Worm (Caenorhabditis elegans) whole organism, L1 larva: ENCODE measurements around the gene C27D6.12.

Source experiments
- F16B12.6 ChIP-seq: fragments of 150-350 bp; optimal IDR thresholded peaks from 2 replicates; lab custom pipeline; 2014; ENCODE audit warnings: missing biosample characterization, missing genetic modification characterization
- aha-1 ChIP-seq: fragments of 150-350 bp; optimal IDR thresholded peaks from 2 replicates; lab custom pipeline; 2014; ENCODE audit warnings: missing biosample characterization, missing genetic modification characterization
- ceh-63 ChIP-seq: fragments of 200-800 bp; sonication (Bioruptor generic); optimal IDR thresholded peaks from 2 replicates; lab custom pipeline; 2018; ENCODE audit warnings: mild to moderate bottlenecking, missing genetic modification characterization, missing compliant biosample characterization
- ceh-82 ChIP-seq, 3 experiments: fragments of 150-350 bp in 1 of 3; sonication (generic microtip) in 2 of 3; optimal IDR thresholded peaks; 2 replicates each; lab custom pipeline; 2014 to 2017; ENCODE audit warnings: missing biosample characterization in 3 of 3, missing genetic modification characterization in 3 of 3
- ceh-90 ChIP-seq: sonication (generic microtip); optimal IDR thresholded peaks from 2 replicates; lab custom pipeline; 2016; ENCODE audit warnings: missing genetic modification characterization, missing compliant biosample characterization
- dpl-1 ChIP-seq, 3 experiments: fragments of 150-350 bp in 2 of 3; sonication (generic microtip) in 1 of 3; optimal IDR thresholded peaks; 2 replicates each; lab custom pipeline; 2014 to 2017; ENCODE audit warnings: missing biosample characterization in 3 of 3, missing genetic modification characterization in 3 of 3, missing genetic modification reagents in 3 of 3
- dsc-1 ChIP-seq: sonication (generic microtip); optimal IDR thresholded peaks from 2 replicates; lab custom pipeline; 2016; ENCODE audit warnings: mild to moderate bottlenecking, missing genetic modification characterization, missing compliant biosample characterization
- efl-1 ChIP-seq, 4 experiments: fragments of 150-350 bp; optimal IDR thresholded peaks in 3 of 4; peaks in 1 of 4; 1 replicate in 1 of 4; 2 replicates in 3 of 4; lab custom pipeline; 2014; ENCODE audit warnings: missing biosample characterization in 2 of 4, missing genetic modification characterization in 2 of 4, missing genetic modification reagents in 2 of 4
- efl-3 ChIP-seq: fragments of 200-800 bp; sonication (Bioruptor generic); optimal IDR thresholded peaks from 2 replicates; lab custom pipeline; 2018; ENCODE audit warnings: mild to moderate bottlenecking, missing genetic modification characterization, missing compliant biosample characterization
- egl-13 ChIP-seq: sonication (generic microtip); optimal IDR thresholded peaks from 2 replicates; lab custom pipeline; 2016; ENCODE audit warnings: missing genotype, missing genetic modification reagents, missing genetic modification characterization, missing compliant biosample characterization
- egl-27 ChIP-seq, 2 experiments: fragments of 150-350 bp in 1 of 2; sonication (generic microtip); optimal IDR thresholded peaks; 3 replicates each; lab custom pipeline; 2017 to 2018; ENCODE audit warnings: missing biosample characterization in 2 of 2, missing genetic modification characterization in 2 of 2, missing genetic modification reagents in 2 of 2
- elt-2 ChIP-seq: sonication (generic microtip); optimal IDR thresholded peaks from 2 replicates; lab custom pipeline; 2016; ENCODE audit warnings: missing genetic modification characterization, mild to moderate bottlenecking, inconsistent platforms, missing compliant biosample characterization, missing genetic modification reagents
- elt-3 ChIP-seq, 6 experiments: fragments of 150-350 bp in 1 of 6; sonication (generic microtip); optimal IDR thresholded peaks; 2 replicates each; lab custom pipeline; 2017 to 2018; ENCODE audit warnings: missing biosample characterization in 6 of 6, missing genetic modification characterization in 6 of 6, inconsistent platforms in 1 of 6
- fkh-4 ChIP-seq: sonication (generic microtip); optimal IDR thresholded peaks from 2 replicates; lab custom pipeline; 2016; ENCODE audit warnings: missing compliant biosample characterization, missing genetic modification characterization, borderline replicate concordance
- hlh-4 ChIP-seq: sonication (generic microtip); optimal IDR thresholded peaks from 2 replicates; lab custom pipeline; 2016; ENCODE audit warnings: mild to moderate bottlenecking, missing genetic modification characterization, missing compliant biosample characterization
- hpl-2 ChIP-seq: fragments of 150-350 bp; optimal IDR thresholded peaks from 2 replicates; lab custom pipeline; 2014; ENCODE audit warnings: missing biosample characterization, missing genetic modification reagents, missing genetic modification characterization
- irx-1 ChIP-seq: sonication (generic microtip); optimal IDR thresholded peaks from 2 replicates; lab custom pipeline; 2016; ENCODE audit warnings: missing genetic modification characterization, missing compliant biosample characterization
- isw-1 ChIP-seq: fragments of 200-800 bp; sonication (Bioruptor generic); IDR thresholded peaks from 2 replicates; pipeline ENCODE4 v1.3.6; 2022; ENCODE audit warnings: missing genetic modification characterization, missing compliant biosample characterization
- lin-13 ChIP-seq: fragments of 150-350 bp; optimal IDR thresholded peaks from 2 replicates; lab custom pipeline; 2014; ENCODE audit warnings: missing biosample characterization, missing genetic modification reagents, missing genetic modification characterization
- lin-14 ChIP-seq: fragments of 200-800 bp; sonication (Bioruptor generic); optimal IDR thresholded peaks from 2 replicates; lab custom pipeline; 2018; ENCODE audit warnings: mild to moderate bottlenecking, missing genetic modification characterization, moderate library complexity, missing compliant biosample characterization
- lin-15B ChIP-seq: fragments of 150-350 bp; sonication (generic microtip); optimal IDR thresholded peaks from 3 replicates; lab custom pipeline; 2014; ENCODE audit warnings: missing biosample characterization, missing genetic modification characterization
- mab-9 ChIP-seq: fragments of 200-800 bp; sonication (Bioruptor generic); IDR thresholded peaks from 2 replicates; pipeline ENCODE4 v1.3.6; 2022; ENCODE audit warnings: missing genetic modification reagents, missing genetic modification characterization, missing compliant biosample characterization
- mdl-1 ChIP-seq, 2 experiments: fragments of 150-350 bp; optimal IDR thresholded peaks; 2 replicates each; lab custom pipeline; 2014 to 2017; ENCODE audit warnings: missing biosample characterization in 2 of 2, missing genetic modification characterization in 2 of 2, inconsistent platforms in 1 of 2
- mef-2 ChIP-seq: fragments of 150-350 bp; optimal IDR thresholded peaks from 2 replicates; lab custom pipeline; 2014; ENCODE audit warnings: missing biosample characterization, missing genetic modification characterization
- mep-1 ChIP-seq: fragments of 150-350 bp; optimal IDR thresholded peaks from 2 replicates; lab custom pipeline; 2014; ENCODE audit warnings: missing biosample characterization, missing genetic modification characterization
- nhr-11 ChIP-seq: fragments of 150-350 bp; optimal IDR thresholded peaks from 2 replicates; lab custom pipeline; 2014; ENCODE audit warnings: missing biosample characterization, missing genetic modification characterization
- nhr-19 ChIP-seq: fragments of 200-800 bp; sonication (Bioruptor generic); conservative IDR thresholded peaks from 2 replicates; pipeline ENCODE4 v1.3.6; 2022; ENCODE audit warnings: missing genetic modification characterization, missing compliant biosample characterization
- nhr-20 ChIP-seq: sonication (generic microtip); optimal IDR thresholded peaks from 2 replicates; lab custom pipeline; 2016; ENCODE audit warnings: mild to moderate bottlenecking, missing genetic modification characterization, missing compliant biosample characterization
- nhr-28 ChIP-seq: fragments of 150-350 bp; optimal IDR thresholded peaks from 2 replicates; lab custom pipeline; 2014; ENCODE audit warnings: missing biosample characterization, missing genetic modification characterization
- nhr-47 ChIP-seq: sonication (generic microtip); optimal IDR thresholded peaks from 2 replicates; lab custom pipeline; 2016; ENCODE audit warnings: mild to moderate bottlenecking, missing genetic modification characterization, moderate library complexity, missing compliant biosample characterization
- nhr-71 ChIP-seq: sonication (generic microtip); optimal IDR thresholded peaks from 2 replicates; lab custom pipeline; 2016; ENCODE audit warnings: mild to moderate bottlenecking, missing genetic modification characterization, moderate library complexity, missing compliant biosample characterization
- pax-3 ChIP-seq: fragments of 200-800 bp; sonication (Bioruptor generic); optimal IDR thresholded peaks from 2 replicates; lab custom pipeline; 2018; ENCODE audit warnings: mild to moderate bottlenecking, missing genetic modification characterization, moderate library complexity, missing compliant biosample characterization
- pqm-1 ChIP-seq: sonication (generic microtip); optimal IDR thresholded peaks from 3 replicates; lab custom pipeline; 2017; ENCODE audit warnings: missing biosample characterization, missing genetic modification characterization
- skn-1 ChIP-seq: fragments of 150-350 bp; optimal IDR thresholded peaks from 2 replicates; lab custom pipeline; 2014; ENCODE audit warnings: missing biosample characterization, missing genetic modification characterization
- snpc-4 ChIP-seq: fragments of 150-350 bp; optimal IDR thresholded peaks from 2 replicates; lab custom pipeline; 2014; ENCODE audit warnings: missing biosample characterization, missing genetic modification characterization
- sup-37 ChIP-seq: fragments of 200-800 bp; sonication (Bioruptor generic); optimal IDR thresholded peaks from 2 replicates; lab custom pipeline; 2018; ENCODE audit warnings: mild to moderate bottlenecking, missing genetic modification characterization, missing compliant biosample characterization
- tbx-2 ChIP-seq: sonication (generic microtip); optimal IDR thresholded peaks from 2 replicates; lab custom pipeline; 2016; ENCODE audit warnings: missing genetic modification characterization, missing compliant biosample characterization
- tlp-1 ChIP-seq: fragments of 150-350 bp; optimal IDR thresholded peaks from 2 replicates; lab custom pipeline; 2014; ENCODE audit warnings: missing biosample characterization, missing genetic modification characterization
- unc-130 ChIP-seq: fragments of 150-350 bp; optimal IDR thresholded peaks from 2 replicates; lab custom pipeline; 2017; ENCODE audit warnings: missing biosample characterization, missing genetic modification characterization, inconsistent platforms
- unc-30 ChIP-seq: sonication (generic microtip); optimal IDR thresholded peaks from 2 replicates; lab custom pipeline; 2017; ENCODE audit warnings: missing biosample characterization, missing genetic modification characterization
- xbp-1 ChIP-seq: sonication (generic microtip); optimal IDR thresholded peaks from 2 replicates; lab custom pipeline; 2016; ENCODE audit warnings: missing genetic modification characterization, missing compliant biosample characterization
- zag-1 ChIP-seq: fragments of 150-350 bp; optimal IDR thresholded peaks from 2 replicates; lab custom pipeline; 2014; ENCODE audit warnings: missing biosample characterization, missing genetic modification characterization
- zip-4 ChIP-seq: fragments of 200-800 bp; sonication (Bioruptor generic); optimal IDR thresholded peaks from 2 replicates; lab custom pipeline; 2018; ENCODE audit warnings: mild to moderate bottlenecking, missing genetic modification characterization, moderate library complexity, missing compliant biosample characterization

Gene C27D6.12

DNA sequence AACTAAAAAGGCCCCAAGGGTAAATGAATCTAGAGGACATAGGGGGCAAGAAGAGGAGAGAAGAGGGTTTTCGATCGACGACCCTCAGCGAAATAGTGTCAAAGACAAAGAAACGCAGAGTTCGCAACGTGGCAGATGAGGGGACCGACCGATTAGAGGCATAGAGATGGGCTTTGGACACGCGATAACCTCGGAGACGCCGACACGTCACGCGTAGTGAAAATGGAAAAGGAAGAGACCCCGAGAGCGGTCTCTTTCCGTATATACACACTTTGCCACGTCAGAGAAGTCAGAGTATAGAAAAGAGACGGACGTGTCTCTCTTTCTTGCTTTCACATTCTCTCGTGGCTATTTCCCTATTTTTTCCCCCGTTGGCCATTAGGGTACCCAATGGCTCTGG lies 3.7 kb upstream of the C27D6.12 start (continued):
- TF ChIP-seq lin-15B (peak; percentile 4), efl-1 (optimal IDR thresholded peaks at IDR 0.05; lab: Kevin White, UChicago) (peak; percentile 57 to 75), efl-1 (GFP tag; optimal IDR thresholded peaks at IDR 0.05 in 1 of 2; lab: Kevin White, UChicago) (peak; percentile 27 to 93), hlh-4 (tag; lab: Kevin White, UChicago) (no peak), isw-1 (GFP tag; lab: Robert Waterston, UW) (peak; percentile 70), elt-3 (tag; optimal IDR thresholded peaks at IDR 0.05; lab: Kevin White, UChicago) (peak in 1 of 6 experiments; percentile 11), egl-27 (tag; optimal IDR thresholded peaks at IDR 0.05; lab: Kevin White, UChicago) (no peak), F16B12.6 (tag; lab: Kevin White, UChicago) (peak; percentile 32), dpl-1 (GFP tag; optimal IDR thresholded peaks at IDR 0.05; lab: Kevin White, UChicago) (peak in 2 of 3 experiments; percentile 27 to 45), tbx-2 (peak; percentile 79), fkh-4 (no peak), nhr-11 (no peak), nhr-28 (no peak), lin-14 (peak; percentile 97), unc-130 (tag; lab: Kevin White, UChicago) (peak; percentile 10), mab-9 (GFP tag; lab: Robert Waterston, UW) (no peak; the same call in 1 of the 2 replicates), zip-4 (GFP tag; lab: Kevin White, UChicago) (no peak), irx-1 (tag; lab: Kevin White, UChicago) (peak; percentile 41), nhr-47 (tag; lab: Kevin White, UChicago) (peak; percentile 81), mep-1 (tag; lab: Kevin White, UChicago) (peak; percentile 73), ceh-82 (tag; optimal IDR thresholded peaks at IDR 0.05; lab: Kevin White, UChicago) (peak; percentile 9 to 70 (median 47)), aha-1 (tag; lab: Kevin White, UChicago) (no peak), snpc-4 (tag; lab: Kevin White, UChicago) (peak; percentile 18), mef-2 (tag; lab: Kevin White, UChicago) (no peak), efl-3 (GFP tag; lab: Kevin White, UChicago) (no peak), hpl-2 (GFP tag; lab: Kevin White, UChicago) (peak; percentile 13), xbp-1 (peak; percentile 90), nhr-19 (GFP tag; lab: Robert Waterston, UW) (peak; percentile 73), lin-13 (GFP tag; lab: Kevin White, UChicago) (peak; percentile 69), tlp-1 (tag; lab: Kevin White, UChicago) (no peak), nhr-20 (tag; lab: Kevin White, UChicago) (peak; percentile 84), nhr-71 (tag; lab: Kevin White, UChicago) (peak; percentile 88), mdl-1 (tag; optimal IDR thresholded peaks at IDR 0.05; lab: Kevin White, UChicago) (peak in 1 of 2 experiments; percentile 86)

DNA sequence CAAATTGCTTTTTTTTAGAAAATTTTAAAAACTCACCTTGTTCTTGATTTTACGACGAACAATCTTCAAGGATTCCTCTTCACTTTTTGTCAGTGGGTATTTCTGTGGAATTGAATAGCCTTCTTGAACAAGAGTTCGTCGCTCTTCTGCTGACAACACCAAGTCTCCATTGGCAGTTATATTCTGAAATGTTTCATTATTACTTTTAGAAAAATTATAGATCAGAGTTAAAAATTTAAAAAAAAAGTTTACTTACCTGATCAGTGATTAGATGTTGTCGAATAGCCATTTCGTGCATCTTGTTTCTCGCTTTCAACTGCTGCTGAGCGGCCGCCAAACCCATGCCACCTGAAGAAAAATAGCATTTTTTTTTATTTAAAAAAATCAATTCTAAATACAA lies 2.5 kb upstream of the C27D6.12 start:
- no peak for TF ChIP-seq pqm-1 (tag; lab: Kevin White, UChicago)
- TF ChIP-seq mab-9 (GFP tag; lab: Robert Waterston, UW), result no peak
- no peak for TF ChIP-seq efl-1 (optimal IDR thresholded peaks at IDR 0.05; lab: Kevin White, UChicago)
- TF ChIP-seq efl-1 (GFP tag; optimal IDR thresholded peaks at IDR 0.05 in 1 of 2; lab: Kevin White, UChicago), result peak in 1 of 2 experiments; percentile 62

ce11 chrII:5178609-5179008 lies 807 bp upstream of the C27D6.12 start:
- TF ChIP-seq zip-4 (GFP tag; lab: Kevin White, UChicago) (peak; percentile 7), ceh-90 (no peak), mab-9 (GFP tag; lab: Robert Waterston, UW) (no peak), isw-1 (GFP tag; lab: Robert Waterston, UW) (no peak), mep-1 (tag; lab: Kevin White, UChicago) (no peak), elt-2 (tag; lab: Kevin White, UChicago) (peak; percentile 1)
- TF ChIP-seq, all 84 proteins: peak for 2

ce11 chrII:5176934-5177333 lies 868 bp downstream of the C27D6.12 start:
- no peak for TF ChIP-seq zag-1 (tag; lab: Kevin White, UChicago)
- TF ChIP-seq nhr-20 (tag; lab: Kevin White, UChicago), result no peak
- no peak for TF ChIP-seq egl-13 (tag; lab: Kevin White, UChicago)
- no peak for TF ChIP-seq tbx-2
- no peak for TF ChIP-seq egl-27 (tag; optimal IDR thresholded peaks at IDR 0.05; lab: Kevin White, UChicago)
- TF ChIP-seq hpl-2 (GFP tag; lab: Kevin White, UChicago), result no peak
- no peak for TF ChIP-seq isw-1 (GFP tag; lab: Robert Waterston, UW)
- TF ChIP-seq ceh-63, result no peak
- no peak for TF ChIP-seq unc-30 (tag; lab: Kevin White, UChicago)
- no peak for TF ChIP-seq pax-3 (tag; lab: Kevin White, UChicago)
- TF ChIP-seq elt-3 (tag; optimal IDR thresholded peaks at IDR 0.05; lab: Kevin White, UChicago), result no peak
- no peak for TF ChIP-seq dsc-1 (tag; lab: Kevin White, UChicago)
- TF ChIP-seq lin-14, result no peak
- TF ChIP-seq skn-1 (tag; lab: Kevin White, UChicago), result no peak
- TF ChIP-seq nhr-71 (tag; lab: Kevin White, UChicago), result no peak
- no peak for TF ChIP-seq sup-37 (GFP tag; lab: Kevin White, UChicago)
